Fruit fly (Drosophila melanogaster): Measurements from ENCODE around the gene vih.
A peak's percentile ranks its signal among the peaks of the same experiment; 100 is the strongest.

Gene vih

DNA sequence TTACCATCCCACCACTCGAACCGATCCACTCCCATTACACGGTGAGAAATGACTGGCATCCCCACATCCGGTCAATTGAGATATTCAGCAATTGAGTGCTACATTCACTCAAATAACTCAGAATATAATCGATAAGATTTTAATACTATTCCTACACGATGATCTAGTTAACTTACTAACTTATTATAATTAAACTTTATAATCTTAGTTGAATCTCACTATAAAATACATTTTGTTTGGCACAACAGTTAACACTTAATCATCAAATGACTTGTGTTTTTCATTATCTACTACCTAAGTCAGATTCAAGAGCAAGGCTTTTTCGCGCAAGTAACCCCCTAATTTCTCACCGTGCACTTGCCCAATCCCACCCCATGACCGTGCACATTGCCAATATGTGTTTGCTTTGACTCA, 8.8 kb upstream of the vih start:
- peak; percentile 27 for TF ChIP-seq CG5204 (GFP tag; optimal IDR thresholded peaks at IDR 0.05)
- no peak for TF ChIP-seq CG7045 (GFP tag; optimal IDR thresholded peaks at IDR 0.05)

DNA sequence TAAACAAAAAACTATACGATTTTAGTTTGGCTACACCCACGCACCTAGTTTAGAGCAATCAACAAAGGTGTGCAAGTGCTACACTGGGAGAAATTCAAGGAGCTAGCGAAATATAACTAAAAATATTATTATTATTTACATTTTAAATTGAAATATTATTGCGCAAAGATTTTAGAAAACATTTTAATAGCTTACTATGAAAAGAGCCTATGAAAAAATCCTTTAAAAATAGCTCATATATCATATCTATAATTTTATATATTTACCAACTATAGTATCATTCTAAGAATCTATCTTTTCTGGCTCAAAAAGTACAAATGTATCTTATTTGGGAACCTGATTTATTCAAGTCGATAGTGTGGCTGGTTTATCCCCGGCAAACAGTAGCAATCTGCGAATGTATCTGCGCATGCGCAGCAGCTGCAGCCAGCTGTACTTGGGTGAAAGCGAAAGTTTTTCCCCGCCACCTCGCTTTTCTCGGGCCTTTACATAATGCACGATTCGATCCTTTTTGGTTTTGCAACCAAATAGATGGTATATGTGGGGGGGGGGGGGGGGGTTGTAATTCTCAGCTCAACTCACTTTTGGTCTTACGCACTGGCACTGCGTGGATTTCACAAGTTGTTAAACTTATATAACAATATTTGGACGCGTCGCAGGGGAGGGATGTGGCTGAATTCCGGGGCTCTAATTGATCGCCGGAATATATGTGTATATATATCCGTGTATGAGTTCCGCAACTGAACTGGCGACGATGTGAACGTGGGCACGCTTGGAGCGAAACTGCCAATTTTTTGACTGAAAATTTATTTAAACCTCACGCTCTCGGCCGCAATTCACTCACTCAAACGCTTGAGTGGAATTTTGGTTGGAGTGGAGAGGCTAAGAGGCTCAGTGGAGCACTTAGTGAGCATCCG, 7.4 kb upstream of the vih start, which contains the start of gene CG10657:
Gene CG10657, minus strand, starts transcription at position 789 of the 917 bp plus-strand sequence.
- TF ChIP-seq kay (GFP tag; ENCODE audit: borderline replicate concordance) (peak; percentile 25), Clk (GFP tag; optimal IDR thresholded peaks at IDR 0.05) (no peak), cnc (optimal IDR thresholded peaks at IDR 0.05) (no peak)

DNA sequence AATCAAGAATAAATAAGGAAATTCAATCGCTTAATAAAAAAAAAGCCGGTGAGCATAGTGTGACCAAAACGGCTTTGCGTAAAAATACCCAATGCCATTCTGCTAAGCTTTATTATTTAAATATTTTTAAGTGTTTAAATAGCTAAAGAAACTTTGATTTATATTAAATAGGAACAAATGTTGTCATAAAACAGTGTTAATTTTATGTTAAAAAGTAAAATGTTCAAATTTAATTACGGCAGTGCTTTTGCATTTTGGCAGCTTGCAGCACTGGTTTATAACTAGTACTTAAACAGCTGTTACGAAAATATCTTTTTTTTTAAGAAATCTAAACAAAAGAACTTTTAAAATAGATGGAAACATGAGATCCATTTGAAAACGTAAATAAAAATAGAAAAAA, 2.8 kb upstream of the vih start, which contains the start of the genes CG10638 and CG10681:
Gene CG10638, minus strand, starts transcription at position 63 of the 400 bp plus-strand sequence.
Gene CG10681, plus strand, starts transcription at position 265 of the 400 bp plus-strand sequence.
- TF ChIP-seq CG12768 (GFP tag; optimal IDR thresholded peaks at IDR 0.05) = peak; percentile 38
- no peak for TF ChIP-seq ovo (GFP tag; optimal IDR thresholded peaks at IDR 0.05)
- TF ChIP-seq CG11617 (GFP tag; optimal IDR thresholded peaks at IDR 0.05) = peak; percentile 57
- peak; percentile 71 for TF ChIP-seq CG7101 (tag; optimal IDR thresholded peaks at IDR 0.05)
- peak; percentile 44 for TF ChIP-seq CG33017 (tag; optimal IDR thresholded peaks at IDR 0.05)
- peak; percentile 73 for TF ChIP-seq CG14711 (tag; optimal IDR thresholded peaks at IDR 0.05)
- TF ChIP-seq tj (GFP tag; optimal IDR thresholded peaks at IDR 0.05) = peak; percentile 9
- peak; percentile 66 for TF ChIP-seq CG1620 (GFP tag; optimal IDR thresholded peaks at IDR 0.05)
- peak; percentile 95 for TF ChIP-seq kay (GFP tag; ENCODE audit: borderline replicate concordance)
- no peak for TF ChIP-seq toe (GFP tag; optimal IDR thresholded peaks at IDR 0.05)
- TF ChIP-seq Clk (GFP tag; optimal IDR thresholded peaks at IDR 0.05) = no peak
- peak; percentile 44 for TF ChIP-seq CG7045 (GFP tag; optimal IDR thresholded peaks at IDR 0.05)
- no peak for TF ChIP-seq cic (GFP tag; optimal IDR thresholded peaks at IDR 0.05)
- TF ChIP-seq Hr96 (GFP tag; optimal IDR thresholded peaks at IDR 0.05) = no peak
- peak; percentile 54 for TF ChIP-seq pad (GFP tag; optimal IDR thresholded peaks at IDR 0.05)
- no peak for TF ChIP-seq CG5204 (GFP tag; optimal IDR thresholded peaks at IDR 0.05)
- no peak for TF ChIP-seq cnc (optimal IDR thresholded peaks at IDR 0.05)
- TF ChIP-seq Crg-1 (GFP tag; optimal IDR thresholded peaks at IDR 0.05) = peak; percentile 73
- peak; percentile 55 for TF ChIP-seq bab1 (GFP tag; optimal IDR thresholded peaks at IDR 0.05)
- TF ChIP-seq Mnt (GFP tag; optimal IDR thresholded peaks at IDR 0.05) = peak; percentile 58

- no peak for TF ChIP-seq Mnt (GFP tag; optimal IDR thresholded peaks at IDR 0.05)
- TF ChIP-seq CG7101 (tag; optimal IDR thresholded peaks at IDR 0.05) = no peak
- TF ChIP-seq CG12768 (GFP tag; optimal IDR thresholded peaks at IDR 0.05) = no peak
- no peak for TF ChIP-seq Crg-1 (GFP tag; optimal IDR thresholded peaks at IDR 0.05)
- TF ChIP-seq cnc (optimal IDR thresholded peaks at IDR 0.05) = no peak
- TF ChIP-seq CG11617 (GFP tag; optimal IDR thresholded peaks at IDR 0.05) = no peak
- no peak for TF ChIP-seq kay (GFP tag; ENCODE audit: borderline replicate concordance)
- no peak for TF ChIP-seq CG14711 (tag; optimal IDR thresholded peaks at IDR 0.05)
- no peak for TF ChIP-seq ovo (GFP tag; optimal IDR thresholded peaks at IDR 0.05)
- TF ChIP-seq CG1620 (GFP tag; optimal IDR thresholded peaks at IDR 0.05) = no peak
- TF ChIP-seq CG33017 (tag; optimal IDR thresholded peaks at IDR 0.05) = no peak
- no peak for TF ChIP-seq toe (GFP tag; optimal IDR thresholded peaks at IDR 0.05)
- TF ChIP-seq tj (GFP tag; optimal IDR thresholded peaks at IDR 0.05) = no peak
- TF ChIP-seq Clk (GFP tag; optimal IDR thresholded peaks at IDR 0.05) = no peak
- TF ChIP-seq CG7045 (GFP tag; optimal IDR thresholded peaks at IDR 0.05) = no peak
- TF ChIP-seq pad (GFP tag; optimal IDR thresholded peaks at IDR 0.05) = no peak
- no peak for TF ChIP-seq CG5204 (GFP tag; optimal IDR thresholded peaks at IDR 0.05)
- TF ChIP-seq cic (GFP tag; optimal IDR thresholded peaks at IDR 0.05) = no peak
Observed at dm6 chr3L:12505990-12506389, 1.9 kb downstream of the vih start.

DNA sequence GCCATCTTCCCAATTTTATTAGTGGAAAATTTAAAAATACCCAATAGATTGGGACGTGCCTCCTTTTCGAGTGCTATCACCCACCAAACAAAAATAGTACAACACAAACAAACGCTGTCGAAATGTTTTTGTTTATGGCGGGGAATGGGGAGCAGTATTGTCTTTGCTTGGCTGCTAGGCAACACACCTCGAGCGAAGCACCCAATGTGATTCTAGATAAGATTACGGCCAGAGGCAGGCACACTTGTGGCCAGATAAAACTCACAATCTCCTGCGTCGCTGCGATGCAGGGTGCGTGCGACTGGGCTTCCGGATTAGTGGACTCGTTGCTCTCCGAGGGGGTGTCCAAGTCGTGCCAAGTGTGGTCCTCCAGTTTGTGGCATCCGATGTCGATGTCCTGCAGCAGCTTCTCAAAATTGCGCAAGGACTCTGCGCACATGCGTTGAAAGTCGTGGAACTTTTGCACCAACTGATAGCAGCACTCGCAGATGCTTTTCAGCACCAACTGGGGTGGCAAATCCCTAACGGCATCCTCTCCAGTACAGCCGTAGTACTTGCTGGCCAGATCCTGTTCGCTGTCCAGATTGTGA, 3.0 kb downstream of the vih start:
- no peak for TF ChIP-seq bab1 (GFP tag; optimal IDR thresholded peaks at IDR 0.05)
- TF ChIP-seq Clk (GFP tag; optimal IDR thresholded peaks at IDR 0.05) = no peak
- TF ChIP-seq CG1620 (GFP tag; optimal IDR thresholded peaks at IDR 0.05) = no peak
- peak; percentile 6 for TF ChIP-seq Mnt (GFP tag; optimal IDR thresholded peaks at IDR 0.05)

dm6 chr3L:12507571-12507970, 3.5 kb downstream of the vih start, which contains the start of gene CG10654:
Gene CG10654, minus strand, starts transcription at chr3L:12507840.
- TF ChIP-seq CG12768 (GFP tag; optimal IDR thresholded peaks at IDR 0.05) (peak; percentile 54), Mnt (GFP tag; optimal IDR thresholded peaks at IDR 0.05) (no peak), CG5204 (GFP tag; optimal IDR thresholded peaks at IDR 0.05) (no peak), tj (GFP tag; optimal IDR thresholded peaks at IDR 0.05) (no peak), toe (GFP tag; optimal IDR thresholded peaks at IDR 0.05) (no peak), kay (GFP tag; ENCODE audit: borderline replicate concordance) (no peak), CG14711 (tag; optimal IDR thresholded peaks at IDR 0.05) (no peak), bab1 (GFP tag; optimal IDR thresholded peaks at IDR 0.05) (no peak)
